Fruit fly (Drosophila melanogaster): ENCODE results near the gene Sf3b5.

The Sf3b5 gene

DNA sequence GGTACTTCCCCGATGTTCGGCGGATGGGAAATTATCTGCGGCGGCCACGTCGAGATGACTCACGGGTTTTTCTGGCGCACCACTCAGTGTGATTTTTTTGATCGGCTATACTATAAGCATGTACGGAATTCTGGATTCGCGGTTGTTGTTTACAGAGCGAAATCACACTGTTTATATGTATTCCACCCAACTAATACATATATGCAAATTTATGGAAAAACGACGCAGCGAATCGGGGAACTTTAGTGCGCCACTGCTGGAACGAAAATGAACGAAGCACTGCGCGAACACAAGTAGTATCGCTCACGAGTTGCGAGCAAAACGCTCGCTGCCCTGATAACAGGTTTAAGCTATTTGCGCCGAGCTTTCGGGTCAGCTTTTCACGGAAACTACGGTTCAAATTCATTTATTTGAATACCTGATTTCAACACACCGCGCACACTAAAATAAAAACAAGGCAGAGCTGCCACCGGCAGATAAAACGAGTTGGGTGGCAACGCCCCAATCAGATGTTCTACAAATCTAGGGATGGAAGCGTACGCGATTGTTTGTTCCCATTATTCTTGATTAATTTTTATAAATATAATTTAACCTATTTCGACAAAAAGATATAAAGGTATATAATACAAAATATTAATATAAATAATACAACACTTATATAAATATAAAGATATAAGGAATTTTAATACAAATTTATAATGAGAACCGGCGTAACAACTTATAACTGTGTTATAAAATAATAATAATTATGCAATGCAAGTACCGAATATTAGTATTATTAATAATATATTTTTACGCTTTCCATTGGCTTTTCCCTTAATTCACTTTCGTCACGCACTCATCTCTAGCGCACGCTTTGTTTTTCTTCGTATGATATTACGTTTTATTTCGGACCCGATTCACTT, 32.7 kb upstream of the Sf3b5 start, which contains the start of gene Rel (continued):
- TF ChIP-seq CG5953 (GFP tag; IDR thresholded peaks at IDR 0.05), result no peak
- TF ChIP-seq Gsc (GFP tag; IDR thresholded peaks at IDR 0.05), result no peak
- TF ChIP-seq Dp (GFP tag; optimal IDR thresholded peaks at IDR 0.05), result peak; percentile 88
- TF ChIP-seq eve (GFP tag; optimal IDR thresholded peaks at IDR 0.05), result no peak
- TF ChIP-seq Ravus (GFP tag; IDR thresholded peaks at IDR 0.05), result no peak
- TF ChIP-seq grn (GFP tag; optimal IDR thresholded peaks at IDR 0.05), result no peak
- TF ChIP-seq CHES-1-like (GFP tag; optimal IDR thresholded peaks at IDR 0.05), result peak; percentile 41
- TF ChIP-seq CG4404 (GFP tag; IDR thresholded peaks at IDR 0.05), result no peak
- no peak for TF ChIP-seq CG11560 (tag; IDR thresholded peaks at IDR 0.05)
- peak; percentile 70 for TF ChIP-seq CG18599 (GFP tag; optimal IDR thresholded peaks at IDR 0.05)
- TF ChIP-seq tx (GFP tag; optimal IDR thresholded peaks at IDR 0.05), result no peak
- no peak for TF ChIP-seq amos (GFP tag; IDR thresholded peaks at IDR 0.05; ENCODE audit: partially characterized antibody)
- peak; percentile 4 for TF ChIP-seq stwl (tag; optimal IDR thresholded peaks at IDR 0.05)
- peak; percentile 45 for TF ChIP-seq schlank (tag; optimal IDR thresholded peaks at IDR 0.05)
- peak; percentile 85 for TF ChIP-seq CG13424 (tag; optimal IDR thresholded peaks at IDR 0.05)
- peak; percentile 12 for TF ChIP-seq YL-1 (GFP tag; optimal IDR thresholded peaks at IDR 0.05)
- peak; percentile 36 for TF ChIP-seq cato (GFP tag; optimal IDR thresholded peaks at IDR 0.05; ENCODE audit: borderline replicate concordance)
- TF ChIP-seq CG5180 (GFP tag; optimal IDR thresholded peaks at IDR 0.05), result no peak
- TF ChIP-seq CG7271 (tag; optimal IDR thresholded peaks at IDR 0.05), result peak; percentile 64
- TF ChIP-seq Vsx1 (GFP tag; optimal IDR thresholded peaks at IDR 0.05), result peak; percentile 28
- TF ChIP-seq CG4617 (GFP tag; optimal IDR thresholded peaks at IDR 0.05; ENCODE audit: borderline replicate concordance), result peak; percentile 29
- TF ChIP-seq Kr (GFP tag; optimal IDR thresholded peaks at IDR 0.05), result no peak
- peak; percentile 6 for TF ChIP-seq CG9797 (GFP tag; optimal IDR thresholded peaks at IDR 0.05)
- peak; percentile 64 for TF ChIP-seq gcm (GFP tag; optimal IDR thresholded peaks at IDR 0.05)
- TF ChIP-seq vnd (GFP tag; IDR thresholded peaks at IDR 0.05; ENCODE audit: partially characterized antibody), result no peak
- TF ChIP-seq Doc2 (GFP tag; IDR thresholded peaks at IDR 0.05), result no peak
- TF ChIP-seq Ssrp (tag; optimal IDR thresholded peaks at IDR 0.05), result peak; percentile 75
- peak; percentile 49 for TF ChIP-seq ewg (GFP tag; optimal IDR thresholded peaks at IDR 0.05)
- peak; percentile 84 for TF ChIP-seq Sox100B (GFP tag; optimal IDR thresholded peaks at IDR 0.05)
- peak; percentile 59 for TF ChIP-seq bcd (GFP tag; optimal IDR thresholded peaks at IDR 0.05)
- TF ChIP-seq pnt (GFP tag; optimal IDR thresholded peaks at IDR 0.05), result no peak
- TF ChIP-seq az2 (GFP tag; optimal IDR thresholded peaks at IDR 0.05), result peak; percentile 63
- TF ChIP-seq p53 (GFP tag; optimal IDR thresholded peaks at IDR 0.05), result no peak
- no peak for TF ChIP-seq CG18476 (GFP tag; optimal IDR thresholded peaks at IDR 0.05)
- TF ChIP-seq CG6854 (GFP tag; optimal IDR thresholded peaks at IDR 0.05), result no peak
- TF ChIP-seq gt (GFP tag; IDR thresholded peaks at IDR 0.05), result no peak
- TF ChIP-seq caup (GFP tag; optimal IDR thresholded peaks at IDR 0.05; ENCODE audit: severe bottlenecking), result peak; percentile 52
- TF ChIP-seq CG1024 (GFP tag; IDR thresholded peaks at IDR 0.05), result no peak
- TF ChIP-seq sisA (GFP tag; IDR thresholded peaks at IDR 0.05), result no peak
- TF ChIP-seq en (GFP tag; optimal IDR thresholded peaks at IDR 0.05), result no peak
- peak; percentile 42 for TF ChIP-seq HmgZ (tag; optimal IDR thresholded peaks at IDR 0.05)
- TF ChIP-seq CG17568 (GFP tag; optimal IDR thresholded peaks at IDR 0.05), result no peak
- TF ChIP-seq otp (GFP tag; IDR thresholded peaks at IDR 0.05), result no peak
- no peak for TF ChIP-seq dimm (GFP tag; IDR thresholded peaks at IDR 0.05)
- peak in 1 of 3 experiments; percentile 88 for TF ChIP-seq lola (GFP tag; optimal IDR thresholded peaks at IDR 0.05)
- no peak for TF ChIP-seq CG32532 (GFP tag; IDR thresholded peaks at IDR 0.05)
- TF ChIP-seq Stat92E (GFP tag; optimal IDR thresholded peaks at IDR 0.05), result no peak
- no peak for TF ChIP-seq CG4707 (GFP tag; optimal IDR thresholded peaks at IDR 0.05)

All from whole organism, embryonic.